Fruit fly (Drosophila melanogaster) whole organism, embryonic: ENCODE measurements around the gene Ctns.

Experiments used
- Antp ChIP-seq: fragments of 200-800 bp; sonication (Bioruptor generic); optimal IDR thresholded peaks from 3 replicates; lab custom pipeline; 2016; ENCODE audit warnings: missing biosample characterization, missing genetic modification characterization
- Bgb ChIP-seq: fragments of 200-800 bp; sonication (Bioruptor generic); IDR thresholded peaks from 2 replicates; pipeline ENCODE4 v1.3.6; 2022; ENCODE audit warnings: missing biosample characterization, missing genetic modification characterization; ENCODE audit not compliant: partially characterized antibody
- CG10209 ChIP-seq: fragments of 200-800 bp; sonication (Bioruptor generic); optimal IDR thresholded peaks from 3 replicates; lab custom pipeline; 2017; ENCODE audit warnings: missing biosample characterization, mild to moderate bottlenecking, missing genetic modification characterization, missing genetic modification reagents
- CG10267 ChIP-seq: fragments of 200-800 bp; sonication (Bioruptor generic); optimal IDR thresholded peaks from 2 replicates; lab custom pipeline; 2018; ENCODE audit warnings: missing biosample characterization, mild to moderate bottlenecking, missing genetic modification characterization, moderate library complexity
- CG10654 ChIP-seq: fragments of 200-800 bp; sonication (Bioruptor generic); optimal IDR thresholded peaks from 2 replicates; lab custom pipeline; 2016; ENCODE audit warnings: missing biosample characterization, missing genetic modification characterization
- CG12155 ChIP-seq: fragments of 200-800 bp; sonication (Bioruptor generic); optimal IDR thresholded peaks from 3 replicates; lab custom pipeline; 2016; ENCODE audit warnings: missing biosample characterization, missing genetic modification characterization
- CG12219 ChIP-seq: fragments of 200-800 bp; sonication (Bioruptor generic); optimal IDR thresholded peaks from 3 replicates; lab custom pipeline; 2018; ENCODE audit warnings: missing biosample characterization, mild to moderate bottlenecking, missing genetic modification characterization
- CG12769 ChIP-seq: fragments of 200-800 bp; sonication (Bioruptor generic); optimal IDR thresholded peaks from 2 replicates; lab custom pipeline; 2019; ENCODE audit warnings: missing biosample characterization, mild to moderate bottlenecking, missing genetic modification characterization, moderate library complexity
- CG12942 ChIP-seq: fragments of 200-800 bp; sonication (Bioruptor generic); optimal IDR thresholded peaks from 3 replicates; lab custom pipeline; 2016; ENCODE audit warnings: missing biosample characterization, missing genetic modification characterization
- CG13287 ChIP-seq: fragments of 200-800 bp; sonication (Bioruptor generic); IDR thresholded peaks from 2 replicates; pipeline ENCODE4 v1.3.6; 2022; ENCODE audit warnings: missing biosample characterization, missing genetic modification characterization; ENCODE audit not compliant: partially characterized antibody
- CG16813 ChIP-seq: fragments of 200-800 bp; sonication (Bioruptor generic); IDR thresholded peaks from 3 replicates; pipeline ENCODE4 v1.3.6; 2022; ENCODE audit warnings: missing biosample characterization, missing genetic modification characterization; ENCODE audit not compliant: partially characterized antibody
- CG17612 ChIP-seq: fragments of 200-800 bp; sonication (Bioruptor generic); IDR thresholded peaks from 2 replicates; pipeline ENCODE4 v1.3.6; 2022; ENCODE audit warnings: missing biosample characterization, missing genetic modification characterization
- CG18011 ChIP-seq: fragments of 200-800 bp; sonication (Bioruptor generic); optimal IDR thresholded peaks from 2 replicates; lab custom pipeline; 2017; ENCODE audit warnings: missing biosample characterization, missing genetic modification characterization, mild to moderate bottlenecking, moderate library complexity, missing genotype
- CG2199 ChIP-seq: fragments of 200-800 bp; sonication (Bioruptor generic); IDR thresholded peaks from 3 replicates; pipeline ENCODE4 v1.3.6; 2022; ENCODE audit warnings: missing biosample characterization, missing genetic modification characterization
- CG4707 ChIP-seq: fragments of 200-800 bp; sonication (Bioruptor generic); optimal IDR thresholded peaks from 2 replicates; lab custom pipeline; 2018; ENCODE audit warnings: missing biosample characterization, mild to moderate bottlenecking, missing genetic modification characterization, moderate library complexity
- CG6791 ChIP-seq: fragments of 200-800 bp; sonication (Bioruptor generic); IDR thresholded peaks from 3 replicates; pipeline ENCODE4 v1.3.6; 2022; ENCODE audit warnings: missing biosample characterization, missing genetic modification characterization; ENCODE audit not compliant: partially characterized antibody
- CG9932 ChIP-seq: fragments of 200-800 bp; sonication (Bioruptor generic); IDR thresholded peaks from 2 replicates; pipeline ENCODE4 v1.3.6; 2022; ENCODE audit warnings: missing biosample characterization, missing genetic modification characterization
- CkIIα-i1 ChIP-seq: fragments of 200-800 bp; sonication (Bioruptor generic); IDR thresholded peaks from 2 replicates; pipeline ENCODE4 v1.3.6; 2022; ENCODE audit warnings: missing biosample characterization, missing genetic modification characterization
- Dp ChIP-seq: fragments of 200-800 bp; sonication (Bioruptor generic); optimal IDR thresholded peaks from 2 replicates; lab custom pipeline; 2018; ENCODE audit warnings: missing biosample characterization, mild to moderate bottlenecking, missing genetic modification characterization, moderate library complexity
- Dref ChIP-seq: fragments of 200-800 bp; sonication (Bioruptor generic); IDR thresholded peaks from 2 replicates; pipeline ENCODE4 v1.3.6; 2022; ENCODE audit warnings: missing biosample characterization, missing genetic modification characterization
- Hey ChIP-seq: fragments of 200-800 bp; sonication (Bioruptor generic); optimal IDR thresholded peaks from 3 replicates; lab custom pipeline; 2018; ENCODE audit warnings: missing biosample characterization, mild to moderate bottlenecking, missing genetic modification characterization
- Jarid2 ChIP-seq: fragments of 200-800 bp; sonication (Bioruptor generic); optimal IDR thresholded peaks from 3 replicates; lab custom pipeline; 2017; ENCODE audit warnings: mild to moderate bottlenecking, missing biosample characterization, missing genetic modification reagents, missing genetic modification characterization
- Kr ChIP-seq: fragments of 200-800 bp; sonication (Bioruptor generic); optimal IDR thresholded peaks from 2 replicates; lab custom pipeline; 2017; ENCODE audit warnings: missing biosample characterization, mild to moderate bottlenecking, missing genetic modification characterization
- Mad ChIP-seq: fragments of 200-800 bp; sonication (Bioruptor generic); optimal IDR thresholded peaks from 2 replicates; lab custom pipeline; 2016; ENCODE audit warnings: missing biosample characterization, missing genetic modification characterization
- Opbp ChIP-seq: fragments of 200-800 bp; sonication (Bioruptor generic); IDR thresholded peaks from 3 replicates; pipeline ENCODE4 v1.3.6; 2022; ENCODE audit warnings: missing biosample characterization, missing genetic modification characterization; ENCODE audit not compliant: partially characterized antibody
- Sry-δ ChIP-seq: fragments of 200-800 bp; sonication (Bioruptor generic); optimal IDR thresholded peaks from 2 replicates; lab custom pipeline; 2016; ENCODE audit warnings: missing biosample characterization, missing genetic modification characterization
- abd-A ChIP-seq: fragments of 200-800 bp; sonication (Bioruptor generic); optimal IDR thresholded peaks from 3 replicates; lab custom pipeline; 2019; ENCODE audit warnings: missing biosample characterization, mild to moderate bottlenecking, missing genetic modification characterization, moderate library complexity
- ase ChIP-seq: fragments of 200-800 bp; sonication (Bioruptor generic); IDR thresholded peaks from 3 replicates; pipeline ENCODE4 v1.3.6; 2022; ENCODE audit warnings: missing biosample characterization, missing genetic modification characterization
- bbx ChIP-seq: fragments of 200-800 bp; sonication (Bioruptor generic); IDR thresholded peaks from 2 replicates; pipeline ENCODE4 v1.3.6; 2022; ENCODE audit warnings: missing biosample characterization, missing genetic modification characterization; ENCODE audit not compliant: partially characterized antibody
- caup ChIP-seq: fragments of 200-800 bp; sonication (Bioruptor generic); optimal IDR thresholded peaks from 3 replicates; lab custom pipeline; 2017; ENCODE audit warnings: missing biosample characterization, mild to moderate bottlenecking, missing genetic modification characterization, moderate library complexity; ENCODE audit not compliant: severe bottlenecking
- chinmo ChIP-seq: fragments of 200-800 bp; sonication (Bioruptor generic); IDR thresholded peaks from 4 replicates; pipeline ENCODE4 v1.3.6; 2022; ENCODE audit warnings: missing biosample characterization, missing genetic modification characterization; ENCODE audit not compliant: partially characterized antibody
- gcm2 ChIP-seq: fragments of 200-800 bp; sonication (Bioruptor generic); optimal IDR thresholded peaks from 2 replicates; lab custom pipeline; 2016; ENCODE audit warnings: missing biosample characterization, missing genetic modification characterization
- grau ChIP-seq: fragments of 200-800 bp; optimal IDR thresholded peaks from 3 replicates; lab custom pipeline; 2019; ENCODE audit warnings: missing biosample characterization, mild to moderate bottlenecking, missing genetic modification characterization, moderate library complexity
- grn ChIP-seq: fragments of 200-800 bp; sonication (Bioruptor generic); optimal IDR thresholded peaks from 3 replicates; lab custom pipeline; 2017; ENCODE audit warnings: missing biosample characterization, missing genetic modification characterization
- hkb ChIP-seq, 2 experiments: fragments of 200-800 bp in 1 of 2; fragments of >200 bp in 1 of 2; sonication (Bioruptor generic) in 1 of 2; IDR thresholded peaks in 1 of 2; optimal IDR thresholded peaks in 1 of 2; 2 replicates each; pipeline versions ENCODE4 v1.3.6 to Lab custom; 2017 to 2022; ENCODE audit warnings: missing biosample characterization in 1 of 2, missing genetic modification characterization in 1 of 2
- ken ChIP-seq: fragments of 200-800 bp; sonication (Bioruptor generic); IDR thresholded peaks from 3 replicates; pipeline ENCODE4 v1.3.6; 2022; ENCODE audit warnings: missing biosample characterization, missing genetic modification characterization
- kni ChIP-seq: fragments of 200-800 bp; sonication (Bioruptor generic); optimal IDR thresholded peaks from 3 replicates; lab custom pipeline; 2017; ENCODE audit warnings: mild to moderate bottlenecking, missing biosample characterization, missing genetic modification reagents, missing genetic modification characterization
- pros ChIP-seq: fragments of 200-800 bp; sonication (Bioruptor generic); optimal IDR thresholded peaks from 3 replicates; lab custom pipeline; 2019; ENCODE audit warnings: missing biosample characterization, mild to moderate bottlenecking, missing genetic modification characterization, moderate library complexity
- ranshi ChIP-seq: fragments of 200-800 bp; sonication (Bioruptor generic); IDR thresholded peaks from 2 replicates; pipeline ENCODE4 v1.3.6; 2022; ENCODE audit warnings: missing biosample characterization, missing genetic modification characterization
- sd ChIP-seq: fragments of 200-800 bp; sonication (Bioruptor generic); optimal IDR thresholded peaks from 3 replicates; lab custom pipeline; 2018; ENCODE audit warnings: missing biosample characterization, mild to moderate bottlenecking, missing genetic modification characterization, moderate library complexity
- sqz ChIP-seq: fragments of 200-800 bp; sonication (Bioruptor generic); optimal IDR thresholded peaks from 3 replicates; lab custom pipeline; 2018; ENCODE audit warnings: missing biosample characterization, mild to moderate bottlenecking, missing genetic modification characterization
- stc ChIP-seq: fragments of 200-800 bp; sonication (Bioruptor generic); IDR thresholded peaks from 2 replicates; pipeline ENCODE4 v1.3.6; 2022; ENCODE audit warnings: missing biosample characterization, missing genetic modification characterization
- twi ChIP-seq: fragments of 200-800 bp; optimal IDR thresholded peaks from 2 replicates; lab custom pipeline; 2019; ENCODE audit warnings: missing biosample characterization, mild to moderate bottlenecking, missing genetic modification characterization, moderate library complexity
- z ChIP-seq: fragments of 200-800 bp; sonication (Bioruptor generic); IDR thresholded peaks from 3 replicates; pipeline ENCODE4 v1.3.6; 2022; ENCODE audit warnings: missing biosample characterization, missing genetic modification characterization
- zen2 ChIP-seq: fragments of 200-800 bp; sonication (Bioruptor generic); IDR thresholded peaks from 3 replicates; pipeline ENCODE4 v1.3.6; 2022; ENCODE audit warnings: missing biosample characterization, missing genetic modification characterization; ENCODE audit not compliant: partially characterized antibody

The Ctns gene

dm6 chr3R:23048690-23049118 is 10.1 kb downstream of the Ctns start (continued):
- TF ChIP-seq ase (GFP tag; lab: Robert Waterston, UW): peak; percentile 56; the same call in 2 of the 3 replicates
- TF ChIP-seq Hey: no peak
- no peak for TF ChIP-seq gcm2
- TF ChIP-seq ranshi (GFP tag; lab: Robert Waterston, UW): peak; percentile 37; the same call in 1 of the 2 replicates
- TF ChIP-seq CkIIα-i1 (GFP tag; lab: Robert Waterston, UW): no peak
- TF ChIP-seq pros (GFP tag; lab: Kevin White, UChicago): peak; percentile 84
- no peak for TF ChIP-seq Bgb (GFP tag; lab: Robert Waterston, UW)
- TF ChIP-seq CG10267: peak; percentile 74
- TF ChIP-seq bbx (GFP tag; lab: Robert Waterston, UW): no peak
- peak; percentile 74 for TF ChIP-seq CG10209 (GFP tag; lab: Kevin White, UChicago)
- no peak for TF ChIP-seq hkb (optimal IDR thresholded peaks at IDR 0.05; lab: Kevin White, UChicago)
- TF ChIP-seq hkb (GFP tag; IDR thresholded peaks at IDR 0.05; lab: Robert Waterston, UW): peak; percentile 57

dm6 chr3R:23048089-23048689 is 10.6 kb downstream of the Ctns start, which contains the start of gene CG17121:
CG17121 (minus strand) TSS chr3R:23048214.
- no peak for TF ChIP-seq sd (tag; lab: Kevin White, UChicago)
- TF ChIP-seq CG12155: no peak
- TF ChIP-seq chinmo (GFP tag; lab: Robert Waterston, UW): peak; percentile 77; the same call in 1 of the 4 replicates
- no peak for TF ChIP-seq Antp (GFP tag; lab: Kevin White, UChicago)
- TF ChIP-seq Opbp (GFP tag; lab: Robert Waterston, UW): no peak
- TF ChIP-seq pros (GFP tag; lab: Kevin White, UChicago): peak; percentile 94
- peak; percentile 97 for TF ChIP-seq z (GFP tag; lab: Robert Waterston, UW)
- peak; percentile 20 for TF ChIP-seq Jarid2 (GFP tag; lab: Kevin White, UChicago)
- no peak for TF ChIP-seq Mad (GFP tag; lab: Kevin White, UChicago)
- peak; percentile 63 for TF ChIP-seq CG12769 (tag; lab: Kevin White, UChicago)
- no peak for TF ChIP-seq Sry-δ
- peak; percentile 80 for TF ChIP-seq abd-A (tag; lab: Kevin White, UChicago)
- TF ChIP-seq CG18011 (GFP tag; lab: Kevin White, UChicago): no peak
- TF ChIP-seq CG13287 (GFP tag; lab: Robert Waterston, UW): peak; percentile 24; the same call in 1 of the 2 replicates
- TF ChIP-seq CG12942: no peak
- no peak for TF ChIP-seq grau (tag; lab: Kevin White, UChicago)
- TF ChIP-seq ken: no peak
- TF ChIP-seq grn (GFP tag; lab: Kevin White, UChicago): peak; percentile 94
- no peak for TF ChIP-seq twi (tag; lab: Kevin White, UChicago)
- TF ChIP-seq CG9932 (GFP tag; lab: Robert Waterston, UW): no peak
- 0 out of 3 replicates have a peak, but pooled peaks have one; percentile 38 for TF ChIP-seq CG6791
- no peak for TF ChIP-seq CG10654 (GFP tag; lab: Kevin White, UChicago)
- no peak for TF ChIP-seq zen2
- TF ChIP-seq stc (GFP tag; lab: Robert Waterston, UW): no peak
- no peak for TF ChIP-seq CG17612 (GFP tag; lab: Robert Waterston, UW)
- no peak for TF ChIP-seq CG12219 (GFP tag; lab: Kevin White, UChicago)
- TF ChIP-seq caup (GFP tag; lab: Kevin White, UChicago): no peak
- no peak for TF ChIP-seq Dref (GFP tag; lab: Robert Waterston, UW)
- TF ChIP-seq Dp (GFP tag; lab: Kevin White, UChicago): no peak
- peak; percentile 64 for TF ChIP-seq CG4707 (GFP tag; lab: Kevin White, UChicago)
- 0 out of 3 replicates have a peak, but pooled peaks have one; percentile 9 for TF ChIP-seq CG2199 (GFP tag; lab: Robert Waterston, UW)
- TF ChIP-seq Kr (GFP tag; lab: Kevin White, UChicago): no peak
- TF ChIP-seq kni (GFP tag; lab: Kevin White, UChicago): peak; percentile 66
- TF ChIP-seq bbx (GFP tag; lab: Robert Waterston, UW): 0 out of 2 replicates have a peak, but pooled peaks have one; percentile 30
- TF ChIP-seq sqz: peak; percentile 49
- TF ChIP-seq CG16813 (GFP tag; lab: Robert Waterston, UW): no peak
- peak; percentile 18; the same call in 1 of the 2 replicates for TF ChIP-seq Bgb (GFP tag; lab: Robert Waterston, UW)
